Worm (Caenorhabditis elegans) whole organism, young adult: ENCODE data around the gene hpo-19.

Experiments
- B0035.1 ChIP-seq: sonication (generic microtip); optimal IDR thresholded peaks from 2 replicates; lab custom pipeline; 2016; ENCODE audit warnings: missing genetic modification characterization, mild to moderate bottlenecking, missing compliant biosample characterization, missing genotype, missing genetic modification reagents
- F22D6.2 ChIP-seq: sonication (generic microtip); optimal IDR thresholded peaks from 2 replicates; lab custom pipeline; 2016; ENCODE audit warnings: mild to moderate bottlenecking, missing genetic modification characterization, missing compliant biosample characterization
- F37B4.10 ChIP-seq: fragments of 200-800 bp; sonication (Bioruptor generic); IDR thresholded peaks from 2 replicates; pipeline ENCODE4 v1.3.6; 2022; ENCODE audit warnings: missing genetic modification characterization, missing compliant biosample characterization
- F49E8.2 ChIP-seq: sonication (generic microtip); optimal IDR thresholded peaks from 3 replicates; lab custom pipeline; 2017; ENCODE audit warnings: missing genetic modification characterization, mild to moderate bottlenecking, missing compliant biosample characterization, antibody characterized with exemption, moderate library complexity; ENCODE audit not compliant: insufficient read depth
- F57A8.1 ChIP-seq: fragments of 200-800 bp; sonication (Bioruptor generic); optimal IDR thresholded peaks from 2 replicates; lab custom pipeline; 2018; ENCODE audit warnings: mild to moderate bottlenecking, missing genetic modification characterization, moderate library complexity, missing compliant biosample characterization
- F57C9.4 ChIP-seq: sonication (generic microtip); optimal IDR thresholded peaks from 2 replicates; lab custom pipeline; 2017; ENCODE audit warnings: mild to moderate bottlenecking, missing genetic modification characterization, missing compliant biosample characterization
- K12H6.12 ChIP-seq: fragments of 200-800 bp; sonication (Bioruptor generic); optimal IDR thresholded peaks from 2 replicates; lab custom pipeline; 2018; ENCODE audit warnings: mild to moderate bottlenecking, missing genetic modification characterization, missing compliant biosample characterization
- attf-5 ChIP-seq: fragments of 200-800 bp; sonication (Bioruptor generic); optimal IDR thresholded peaks from 2 replicates; lab custom pipeline; 2018; ENCODE audit warnings: mild to moderate bottlenecking, missing genetic modification characterization, missing compliant biosample characterization
- bed-2 ChIP-seq: fragments of 200-800 bp; sonication (Bioruptor generic); IDR thresholded peaks from 2 replicates; pipeline ENCODE4 v1.3.6; 2022; ENCODE audit warnings: missing genetic modification reagents, missing genetic modification characterization, missing compliant biosample characterization
- cebp-1 ChIP-seq, 2 experiments: fragments of 200-800 bp in 1 of 2; sonication (Bioruptor generic) in 1 of 2; sonication (generic microtip) in 1 of 2; IDR thresholded peaks in 1 of 2; optimal IDR thresholded peaks in 1 of 2; 2 replicates each; pipeline versions ENCODE4 v1.3.6 to Lab custom; 2017 to 2022; ENCODE audit warnings: missing compliant biosample characterization in 2 of 2, missing genetic modification characterization in 2 of 2, mild to moderate bottlenecking in 1 of 2, missing genetic modification reagents in 1 of 2, moderate library complexity in 1 of 2
- ceh-27 ChIP-seq: fragments of 200-800 bp; sonication (Bioruptor generic); optimal IDR thresholded peaks from 2 replicates; lab custom pipeline; 2018; ENCODE audit warnings: mild to moderate bottlenecking, missing genetic modification characterization, moderate library complexity, missing compliant biosample characterization
- egl-18 ChIP-seq: fragments of 200-800 bp; sonication (Bioruptor generic); IDR thresholded peaks from 2 replicates; pipeline ENCODE4 v1.3.6; 2022; ENCODE audit warnings: missing genetic modification reagents, missing genetic modification characterization, missing compliant biosample characterization
- ets-4 ChIP-seq: fragments of 200-800 bp; sonication (Bioruptor generic); optimal IDR thresholded peaks from 2 replicates; lab custom pipeline; 2018; ENCODE audit warnings: mild to moderate bottlenecking, missing genetic modification characterization, missing compliant biosample characterization
- gei-17 ChIP-seq: fragments of 200-800 bp; sonication (Bioruptor generic); optimal IDR thresholded peaks from 2 replicates; lab custom pipeline; 2018; ENCODE audit warnings: mild to moderate bottlenecking, missing genetic modification characterization, missing compliant biosample characterization
- hlh-26 ChIP-seq: fragments of 200-800 bp; sonication (Bioruptor generic); conservative IDR thresholded peaks from 2 replicates; pipeline ENCODE4 v1.3.6; 2022; ENCODE audit warnings: missing genetic modification reagents, missing genetic modification characterization, missing compliant biosample characterization
- hmg-1.2 ChIP-seq: fragments of 200-800 bp; sonication (Bioruptor generic); IDR thresholded peaks from 2 replicates; pipeline ENCODE4 v1.3.6; 2022; ENCODE audit warnings: missing genetic modification reagents, missing genetic modification characterization, missing compliant biosample characterization
- hsf-1 ChIP-seq: fragments of 200-800 bp; sonication (Bioruptor generic); IDR thresholded peaks from 2 replicates; pipeline ENCODE4 v1.3.6; 2022; ENCODE audit warnings: missing genetic modification reagents, missing genetic modification characterization, missing compliant biosample characterization
- lin-26 ChIP-seq: fragments of 200-800 bp; sonication (Bioruptor generic); IDR thresholded peaks from 2 replicates; pipeline ENCODE4 v1.3.6; 2022; ENCODE audit warnings: missing genetic modification reagents, missing genetic modification characterization, missing compliant biosample characterization
- lin-40 ChIP-seq: sonication (generic microtip); optimal IDR thresholded peaks from 2 replicates; lab custom pipeline; 2016; ENCODE audit warnings: missing genetic modification characterization, mild to moderate bottlenecking, missing compliant biosample characterization, missing genotype, missing genetic modification reagents
- lin-54 ChIP-seq: fragments of 200-800 bp; sonication (Bioruptor generic); optimal IDR thresholded peaks from 2 replicates; lab custom pipeline; 2018; ENCODE audit warnings: mild to moderate bottlenecking, missing genetic modification characterization, missing compliant biosample characterization
- lsy-27 ChIP-seq: sonication (generic microtip); optimal IDR thresholded peaks from 2 replicates; lab custom pipeline; 2017; ENCODE audit warnings: missing genetic modification characterization, mild to moderate bottlenecking, missing compliant biosample characterization, antibody characterized with exemption, missing genotype, borderline replicate concordance; ENCODE audit not compliant: insufficient read depth
- madf-6 ChIP-seq: fragments of 200-800 bp; sonication (Bioruptor generic); IDR thresholded peaks from 2 replicates; pipeline ENCODE4 v1.3.6; 2022; ENCODE audit warnings: missing genetic modification reagents, missing genetic modification characterization, missing compliant biosample characterization
- nhr-120 ChIP-seq: fragments of 200-800 bp; sonication (Bioruptor generic); IDR thresholded peaks from 2 replicates; pipeline ENCODE4 v1.3.6; 2022; ENCODE audit warnings: missing genetic modification characterization, missing compliant biosample characterization
- nhr-27 ChIP-seq: fragments of 200-800 bp; sonication (Bioruptor generic); optimal IDR thresholded peaks from 2 replicates; lab custom pipeline; 2018; ENCODE audit warnings: mild to moderate bottlenecking, missing genetic modification characterization, moderate library complexity, missing compliant biosample characterization
- nhr-80 ChIP-seq: sonication (generic microtip); optimal IDR thresholded peaks from 2 replicates; lab custom pipeline; 2016; ENCODE audit warnings: missing genetic modification characterization, missing compliant biosample characterization
- pbrm-1 ChIP-seq: fragments of 200-800 bp; sonication (Bioruptor generic); IDR thresholded peaks from 2 replicates; pipeline ENCODE4 v1.3.6; 2022; ENCODE audit warnings: missing genetic modification reagents, missing genetic modification characterization, missing compliant biosample characterization
- pha-4 ChIP-seq: fragments of 150-350 bp; sonication (generic microtip); optimal IDR thresholded peaks from 2 replicates; lab custom pipeline; 2014; ENCODE audit warnings: missing biosample characterization, missing genetic modification reagents, missing genetic modification characterization
- rec-8 ChIP-seq, 2 experiments: sonication (generic microtip); optimal IDR thresholded peaks; 2 replicates each; lab custom pipeline; 2016; ENCODE audit warnings: mild to moderate bottlenecking in 2 of 2, missing genetic modification characterization in 2 of 2, missing genetic modification reagents in 2 of 2, missing genotype in 2 of 2, missing biosample characterization in 1 of 2, missing compliant biosample characterization in 1 of 2, moderate library complexity in 1 of 2
- sea-2 ChIP-seq: fragments of 200-800 bp; sonication (Bioruptor generic); IDR thresholded peaks from 2 replicates; pipeline ENCODE4 v1.3.6; 2022; ENCODE audit warnings: missing genetic modification characterization, missing compliant biosample characterization
- snpc-1.3 ChIP-seq: sonication (generic microtip); optimal IDR thresholded peaks from 2 replicates; lab custom pipeline; 2017; ENCODE audit warnings: missing genetic modification characterization, mild to moderate bottlenecking, missing compliant biosample characterization, antibody characterized with exemption, moderate library complexity, missing genotype, missing genetic modification reagents; ENCODE audit not compliant: insufficient read depth
- tbx-9 ChIP-seq: sonication (generic microtip); optimal IDR thresholded peaks from 2 replicates; lab custom pipeline; 2016; ENCODE audit warnings: borderline replicate concordance, missing genetic modification characterization, inconsistent platforms, missing compliant biosample characterization
- zim-3 ChIP-seq: sonication (generic microtip); optimal IDR thresholded peaks from 2 replicates; lab custom pipeline; 2017; ENCODE audit warnings: mild to moderate bottlenecking, missing genetic modification characterization, moderate library complexity, missing compliant biosample characterization
- ztf-22 ChIP-seq: fragments of 200-800 bp; sonication (Bioruptor generic); optimal IDR thresholded peaks from 2 replicates; lab custom pipeline; 2018; ENCODE audit warnings: mild to moderate bottlenecking, missing genetic modification characterization, moderate library complexity, missing compliant biosample characterization
- ztf-26 ChIP-seq: sonication (generic microtip); optimal IDR thresholded peaks from 2 replicates; lab custom pipeline; 2017; ENCODE audit warnings: missing genetic modification characterization, missing compliant biosample characterization
- ztf-6 ChIP-seq: fragments of 200-800 bp; sonication (Bioruptor generic); IDR thresholded peaks from 2 replicates; pipeline ENCODE4 v1.3.6; 2022; ENCODE audit warnings: missing genetic modification reagents, missing genetic modification characterization, missing compliant biosample characterization

hpo-19 gene

DNA sequence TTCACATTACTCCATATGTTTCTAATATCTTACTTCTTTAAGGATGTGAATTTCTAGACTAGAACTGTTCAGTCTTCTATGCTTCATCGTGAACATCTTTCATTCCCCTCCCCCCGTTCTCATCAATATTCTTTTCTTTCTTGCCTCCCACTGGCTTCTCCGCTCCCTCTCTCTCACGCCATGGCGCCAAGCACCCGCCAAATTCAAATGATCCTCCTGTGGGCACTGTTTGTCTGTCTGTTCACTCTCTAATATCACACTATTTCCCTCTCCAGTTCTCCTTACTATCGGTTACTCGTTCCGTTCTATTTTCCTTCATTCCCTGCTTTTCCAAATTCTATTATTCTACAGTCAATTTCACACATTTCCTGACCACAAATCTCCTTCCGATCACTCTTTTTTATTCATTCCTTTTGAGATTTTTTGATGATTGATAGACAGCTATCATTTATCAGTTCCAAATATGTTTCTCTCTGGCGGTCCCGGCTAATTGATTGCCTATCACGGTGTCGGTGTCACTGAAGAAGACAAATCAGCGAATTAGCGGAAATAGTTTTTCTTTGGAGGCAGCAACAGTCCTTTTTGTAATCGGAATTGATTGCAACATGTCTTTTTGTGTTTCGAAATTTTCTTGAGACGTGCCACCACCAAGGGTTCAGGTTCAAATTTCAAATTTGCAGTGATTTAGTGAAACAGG lies 22.0 kb downstream of the hpo-19 start:
- TF ChIP-seq lin-26 (GFP tag; lab: Robert Waterston, UW) (no peak), pha-4 (tag; lab: Kevin White, UChicago) (no peak), F22D6.2 (tag; lab: Kevin White, UChicago) (no peak), B0035.1 (tag; lab: Kevin White, UChicago) (no peak), nhr-27 (tag; lab: Kevin White, UChicago) (no peak), rec-8 (tag; optimal IDR thresholded peaks at IDR 0.05; lab: Kevin White, UChicago) (no peak), nhr-120 (GFP tag; lab: Robert Waterston, UW) (no peak), F57C9.4 (tag; lab: Kevin White, UChicago) (no peak), K12H6.12 (no peak), ztf-6 (GFP tag; lab: Robert Waterston, UW) (no peak), pbrm-1 (GFP tag; lab: Robert Waterston, UW) (no peak), cebp-1 (GFP tag; IDR thresholded peaks at IDR 0.05; lab: Robert Waterston, UW) (no peak), cebp-1 (tag; optimal IDR thresholded peaks at IDR 0.05; lab: Kevin White, UChicago) (no peak), zim-3 (no peak), ztf-22 (GFP tag; lab: Kevin White, UChicago) (no peak), lsy-27 (tag; lab: Kevin White, UChicago) (no peak), F57A8.1 (no peak), F37B4.10 (no peak)

ce11 chrV:6461250-6461649 lies 24.8 kb downstream of the hpo-19 start:
- TF ChIP-seq hlh-26 (GFP tag; lab: Robert Waterston, UW) (no peak), lin-54 (GFP tag; lab: Kevin White, UChicago) (no peak), bed-2 (no peak), madf-6 (no peak), K12H6.12 (no peak)

DNA sequence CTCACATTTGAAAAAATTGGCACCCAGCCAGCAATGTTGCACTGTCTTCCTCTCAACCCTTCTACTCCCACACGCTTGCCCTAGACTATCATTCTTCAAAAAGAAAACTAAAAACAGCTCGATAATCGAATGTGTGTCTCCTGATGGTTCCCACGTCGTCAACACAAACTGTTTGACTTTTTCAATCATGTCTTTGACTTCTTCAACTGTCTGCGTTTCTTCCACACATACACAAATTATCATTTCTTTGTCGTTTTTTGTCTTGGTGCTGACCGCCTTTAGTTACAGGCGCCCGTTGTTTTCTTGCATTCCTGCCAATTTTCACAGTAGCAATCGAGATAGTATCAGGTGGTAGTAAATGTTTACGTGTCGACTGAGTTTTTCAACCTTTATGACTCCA lies 26.2 kb downstream of the hpo-19 start:
- TF ChIP-seq hsf-1 (GFP tag; lab: Robert Waterston, UW) (no peak), lin-40 (peak; percentile 7), nhr-80 (tag; lab: Kevin White, UChicago) (peak; percentile 48), tbx-9 (tag; lab: Kevin White, UChicago) (no peak), F49E8.2 (tag; lab: Kevin White, UChicago) (no peak), snpc-1.3 (tag; lab: Kevin White, UChicago) (no peak), gei-17 (GFP tag; lab: Kevin White, UChicago) (no peak), hmg-1.2 (peak; percentile 22; the same call in 1 of the 2 replicates), attf-5 (peak; percentile 30), ztf-26 (tag; lab: Kevin White, UChicago) (no peak), ceh-27 (GFP tag; lab: Kevin White, UChicago) (no peak), sea-2 (GFP tag; lab: Robert Waterston, UW) (no peak), egl-18 (GFP tag; lab: Robert Waterston, UW) (no peak), ets-4 (GFP tag; lab: Kevin White, UChicago) (no peak)
